Worm (Caenorhabditis elegans) whole organism, L4 larva: ENCODE results near the gene F11D11.22.

Experiments
- D1046.2 ChIP-seq: fragments of 200-800 bp; sonication (Bioruptor generic); IDR thresholded peaks from 2 replicates; pipeline ENCODE4 v1.3.6; 2022; ENCODE audit warnings: missing genetic modification characterization, missing compliant biosample characterization
- F10B5.3 ChIP-seq: sonication (generic microtip); optimal IDR thresholded peaks from 2 replicates; lab custom pipeline; 2016; ENCODE audit warnings: mild to moderate bottlenecking, missing genetic modification characterization, missing compliant biosample characterization
- F49E8.2 ChIP-seq: sonication (generic microtip); optimal IDR thresholded peaks from 2 replicates; lab custom pipeline; 2016; ENCODE audit warnings: missing compliant biosample characterization, mild to moderate bottlenecking, missing genetic modification characterization, borderline replicate concordance
- Y48G9A.11 ChIP-seq: fragments of 200-800 bp; sonication (Bioruptor generic); IDR thresholded peaks from 2 replicates; pipeline ENCODE4 v1.3.6; 2022; ENCODE audit warnings: missing genetic modification reagents, missing genetic modification characterization, missing compliant biosample characterization
- Y75B8A.6 ChIP-seq: fragments of 200-800 bp; sonication (Bioruptor generic); IDR thresholded peaks from 2 replicates; pipeline ENCODE4 v1.3.6; 2022; ENCODE audit warnings: missing genetic modification reagents, missing genetic modification characterization, missing compliant biosample characterization
- ZK546.5 ChIP-seq, 2 experiments: sonication (generic microtip); optimal IDR thresholded peaks; 2 replicates each; lab custom pipeline; 2017; ENCODE audit warnings: missing biosample characterization in 2 of 2, missing genetic modification characterization in 2 of 2
- aha-1 ChIP-seq: fragments of 150-350 bp; peaks from one replicate; lab custom pipeline; 2014; ENCODE audit warnings: missing biosample characterization, missing genetic modification characterization
- ceh-44 ChIP-seq: fragments of 200-800 bp; sonication (Bioruptor generic); IDR thresholded peaks from 2 replicates; pipeline ENCODE4 v1.3.6; 2022; ENCODE audit warnings: missing genetic modification reagents, missing genetic modification characterization, missing compliant biosample characterization
- cey-2 ChIP-seq: sonication (generic microtip); optimal IDR thresholded peaks from 3 replicates; lab custom pipeline; 2017; ENCODE audit warnings: missing genetic modification characterization, mild to moderate bottlenecking, missing compliant biosample characterization, antibody characterized with exemption, borderline replicate concordance; ENCODE audit not compliant: insufficient read depth
- ctbp-1 ChIP-seq: fragments of 200-800 bp; sonication (Bioruptor generic); IDR thresholded peaks from 2 replicates; pipeline ENCODE4 v1.3.6; 2022; ENCODE audit warnings: missing genetic modification reagents, missing genetic modification characterization, missing compliant biosample characterization
- daf-8 ChIP-seq: fragments of 200-800 bp; sonication (Bioruptor generic); IDR thresholded peaks from 2 replicates; pipeline ENCODE4 v1.3.6; 2022; ENCODE audit warnings: missing genetic modification characterization, missing compliant biosample characterization
- dmd-9 ChIP-seq: fragments of 200-800 bp; sonication (Bioruptor generic); IDR thresholded peaks from 2 replicates; pipeline ENCODE4 v1.3.6; 2022; ENCODE audit warnings: missing genetic modification reagents, missing genetic modification characterization, missing compliant biosample characterization
- duxl-1 ChIP-seq: sonication (generic microtip); optimal IDR thresholded peaks from 2 replicates; lab custom pipeline; 2016; ENCODE audit warnings: mild to moderate bottlenecking, missing genetic modification characterization, moderate library complexity, missing compliant biosample characterization; ENCODE audit not compliant: poor library complexity
- egl-27 ChIP-seq: sonication (generic microtip); optimal IDR thresholded peaks from 3 replicates; lab custom pipeline; 2017; ENCODE audit warnings: missing biosample characterization, missing genetic modification reagents, missing genetic modification characterization
- fkh-10 ChIP-seq: fragments of 150-350 bp; optimal IDR thresholded peaks from 2 replicates; lab custom pipeline; 2014; ENCODE audit warnings: missing biosample characterization, missing genetic modification reagents, missing genetic modification characterization
- hmg-1.1 ChIP-seq: fragments of 200-800 bp; sonication (Bioruptor generic); IDR thresholded peaks from 2 replicates; pipeline ENCODE4 v1.3.6; 2022; ENCODE audit warnings: missing genetic modification reagents, missing genetic modification characterization, missing compliant biosample characterization
- jun-1 ChIP-seq: fragments of 150-350 bp; optimal IDR thresholded peaks from 2 replicates; lab custom pipeline; 2014; ENCODE audit warnings: missing biosample characterization, missing genetic modification reagents, missing genetic modification characterization
- mes-2 ChIP-seq: sonication (generic microtip); optimal IDR thresholded peaks from 2 replicates; lab custom pipeline; 2016; ENCODE audit warnings: missing genotype, mild to moderate bottlenecking, missing genetic modification characterization, missing compliant biosample characterization; ENCODE audit not compliant: poor library complexity, severe bottlenecking
- mxl-2 ChIP-seq: fragments of 200-800 bp; sonication (Bioruptor generic); conservative IDR thresholded peaks from 2 replicates; pipeline ENCODE4 v1.3.6; 2022; ENCODE audit warnings: missing genetic modification reagents, missing genetic modification characterization, missing compliant biosample characterization
- mxl-3 ChIP-seq: fragments of 200-800 bp; sonication (Bioruptor generic); optimal IDR thresholded peaks from 2 replicates; lab custom pipeline; 2018; ENCODE audit warnings: mild to moderate bottlenecking, missing genetic modification characterization, missing compliant biosample characterization
- nhr-102 ChIP-seq: sonication (generic microtip); optimal IDR thresholded peaks from 2 replicates; lab custom pipeline; 2016; ENCODE audit warnings: mild to moderate bottlenecking, missing genetic modification characterization, moderate library complexity, missing compliant biosample characterization
- nhr-41 ChIP-seq: fragments of 200-800 bp; sonication (Bioruptor generic); IDR thresholded peaks from 2 replicates; pipeline ENCODE4 v1.3.6; 2022; ENCODE audit warnings: missing genetic modification reagents, missing genetic modification characterization, missing compliant biosample characterization
- nhr-42 ChIP-seq: fragments of 200-800 bp; sonication (Bioruptor generic); IDR thresholded peaks from 2 replicates; pipeline ENCODE4 v1.3.6; 2022; ENCODE audit warnings: missing genetic modification characterization, missing compliant biosample characterization
- nhr-6 ChIP-seq: fragments of 150-350 bp; optimal IDR thresholded peaks from 2 replicates; lab custom pipeline; 2014; ENCODE audit warnings: missing biosample characterization, missing genetic modification characterization
- pha-4 ChIP-seq, 2 experiments: fragments of 150-350 bp in 1 of 2; fragments of 200-800 bp in 1 of 2; sonication (Bioruptor generic) in 1 of 2; IDR thresholded peaks in 1 of 2; optimal IDR thresholded peaks in 1 of 2; 2 replicates each; pipeline versions ENCODE4 v1.3.6 to Lab custom; 2014 to 2022; ENCODE audit warnings: missing genetic modification characterization in 2 of 2, missing genetic modification reagents in 2 of 2, missing biosample characterization in 1 of 2, missing compliant biosample characterization in 1 of 2
- php-3 ChIP-seq: fragments of 200-800 bp; sonication (Bioruptor generic); IDR thresholded peaks from 2 replicates; pipeline ENCODE4 v1.3.6; 2022; ENCODE audit warnings: missing genetic modification reagents, missing genetic modification characterization, missing compliant biosample characterization
- set-16 ChIP-seq: fragments of 200-800 bp; sonication (Bioruptor generic); IDR thresholded peaks from 2 replicates; pipeline ENCODE4 v1.3.6; 2022; ENCODE audit warnings: missing genetic modification reagents, missing genetic modification characterization, missing compliant biosample characterization
- tag-97 ChIP-seq: fragments of 200-800 bp; sonication (Bioruptor generic); IDR thresholded peaks from 2 replicates; pipeline ENCODE4 v1.3.6; 2022; ENCODE audit warnings: missing genetic modification characterization, missing compliant biosample characterization
- unc-39 ChIP-seq: sonication (generic microtip); optimal IDR thresholded peaks from 2 replicates; lab custom pipeline; 2017; ENCODE audit warnings: missing biosample characterization, missing genetic modification characterization
- zfp-2 ChIP-seq: sonication (generic microtip); optimal IDR thresholded peaks from 2 replicates; lab custom pipeline; 2016; ENCODE audit warnings: mild to moderate bottlenecking, missing genetic modification characterization, missing compliant biosample characterization
- zfp-3 ChIP-seq: fragments of 200-800 bp; sonication (Bioruptor generic); conservative IDR thresholded peaks from 2 replicates; pipeline ENCODE4 v1.3.6; 2022; ENCODE audit warnings: missing genetic modification reagents, missing genetic modification characterization, missing compliant biosample characterization

F11D11.22 gene

ce11 chrV:18724076-18724475, 38.1 kb upstream of the F11D11.22 start:
- TF ChIP-seq ZK546.5 (tag; optimal IDR thresholded peaks at IDR 0.05; lab: Kevin White, UChicago) (peak in 1 of 2 experiments; percentile 4), fkh-10 (GFP tag; lab: Kevin White, UChicago) (no peak), aha-1 (peak; percentile 54)
- TF ChIP-seq, all 104 proteins: peak for 2

- TF ChIP-seq set-16 (GFP tag; lab: Robert Waterston, UW) (peak; percentile 45; the same call in 1 of the 2 replicates), dmd-9 (GFP tag; lab: Robert Waterston, UW) (peak; percentile 68), Y48G9A.11 (GFP tag; lab: Robert Waterston, UW) (0 out of 2 replicates have a peak, but pooled peaks have one; percentile 22), D1046.2 (GFP tag; lab: Robert Waterston, UW) (peak; percentile 90)
These were observed 37.3 kb upstream of the F11D11.22 start for ce11 chrV:18724810-18725209.

- TF ChIP-seq F49E8.2 (tag; lab: Kevin White, UChicago), result no peak
- TF ChIP-seq zfp-3 (GFP tag; lab: Robert Waterston, UW), result no peak
- TF ChIP-seq mes-2 (tag; lab: Kevin White, UChicago), result no peak
- no peak for TF ChIP-seq F10B5.3 (tag; lab: Kevin White, UChicago)
- TF ChIP-seq mxl-3 (GFP tag; lab: Kevin White, UChicago), result no peak
- TF ChIP-seq nhr-6 (tag; lab: Kevin White, UChicago), result no peak
- TF ChIP-seq duxl-1 (tag; lab: Kevin White, UChicago), result no peak
- no peak for TF ChIP-seq pha-4 (GFP tag; IDR thresholded peaks at IDR 0.05; lab: Robert Waterston, UW)
- no peak for TF ChIP-seq pha-4 (tag; optimal IDR thresholded peaks at IDR 0.05; lab: Kevin White, UChicago)
- no peak for TF ChIP-seq ceh-44 (GFP tag; lab: Robert Waterston, UW)
- TF ChIP-seq egl-27 (tag; lab: Kevin White, UChicago), result no peak
- no peak for TF ChIP-seq hmg-1.1 (GFP tag; lab: Robert Waterston, UW)
- no peak for TF ChIP-seq Y48G9A.11 (GFP tag; lab: Robert Waterston, UW)
- no peak for TF ChIP-seq Y75B8A.6 (GFP tag; lab: Robert Waterston, UW)
These were observed 36.3 kb upstream of the F11D11.22 start for ce11 chrV:18725858-18726257.

DNA sequence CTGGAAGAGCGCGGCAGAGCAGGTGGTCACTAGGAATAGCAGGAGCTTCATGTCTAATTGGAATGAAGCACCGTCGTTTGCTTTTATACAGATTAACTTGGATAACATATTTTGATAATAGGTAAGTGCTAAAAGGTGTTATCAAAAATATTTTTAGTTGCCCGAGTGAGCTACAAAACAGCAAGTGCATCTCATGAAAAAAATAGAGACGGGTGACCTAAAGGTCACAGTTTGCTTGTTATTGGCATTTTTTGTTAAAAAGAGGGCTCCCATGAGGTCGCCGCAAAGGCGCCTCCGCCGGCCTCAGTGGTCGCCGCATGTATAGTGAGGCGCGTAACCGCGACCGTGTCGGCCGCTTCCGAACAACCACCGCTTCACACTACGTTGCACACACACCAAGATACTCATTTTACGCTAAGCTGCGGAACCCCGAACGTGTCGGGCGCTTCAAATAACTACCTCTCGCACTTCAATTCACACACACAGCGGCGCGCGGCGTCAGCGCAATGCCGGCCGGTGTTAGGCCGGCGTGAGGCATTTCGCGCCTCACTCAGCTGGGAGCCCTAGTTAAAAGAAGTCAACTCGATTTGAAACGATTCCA, 32.7 kb upstream of the F11D11.22 start, which contains the start of gene asp-19:
TSS of gene asp-19 (minus strand) at position 51 of the 601 bp plus-strand sequence.
- TF ChIP-seq nhr-41, result no peak
- TF ChIP-seq set-16 (GFP tag; lab: Robert Waterston, UW), result peak; percentile 62

DNA sequence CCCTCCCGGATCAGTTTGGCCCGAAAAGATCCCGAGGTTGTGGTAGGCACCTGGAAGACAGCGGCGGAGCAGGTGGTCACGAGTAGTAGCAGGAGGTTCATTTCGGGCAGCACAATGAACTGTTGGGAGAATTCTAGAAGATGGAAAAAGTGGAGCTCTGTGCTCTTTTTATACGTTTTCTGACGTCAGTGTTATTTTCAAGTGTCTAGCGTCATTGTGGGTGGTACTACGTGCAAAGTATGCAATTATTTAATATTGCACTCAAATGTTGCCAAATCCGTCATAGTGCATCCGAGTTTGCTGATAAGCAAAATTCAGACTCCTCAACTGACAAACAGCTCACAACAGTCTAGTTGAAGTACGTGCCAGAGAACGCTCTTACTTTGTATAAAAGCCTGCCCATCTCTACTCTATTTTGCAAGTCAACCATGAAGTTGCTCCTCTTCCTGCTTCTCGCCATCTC, 30.5 kb upstream of the F11D11.22 start, which contains the start of the genes asp-18 and scl-19:
TSS of gene asp-18 (minus strand) at position 101 of the 463 bp plus-strand sequence.
TSS of gene scl-19 (plus strand) at position 413 of the 463 bp plus-strand sequence.
- TF ChIP-seq zfp-2 (tag; lab: Kevin White, UChicago) (no peak), tag-97 (GFP tag; lab: Robert Waterston, UW) (no peak), jun-1 (tag; lab: Kevin White, UChicago) (no peak), daf-8 (GFP tag; lab: Robert Waterston, UW) (no peak), ctbp-1 (GFP tag; lab: Robert Waterston, UW) (no peak), nhr-42 (GFP tag; lab: Robert Waterston, UW) (no peak), mxl-2 (no peak), ceh-44 (GFP tag; lab: Robert Waterston, UW) (no peak), cey-2 (tag; lab: Kevin White, UChicago) (no peak), nhr-102 (tag; lab: Kevin White, UChicago) (no peak), unc-39 (tag; lab: Kevin White, UChicago) (no peak), mes-2 (tag; lab: Kevin White, UChicago) (no peak), mxl-3 (GFP tag; lab: Kevin White, UChicago) (no peak), php-3 (no peak)
- TF ChIP-seq, all 104 proteins: peak for 0
